Fruit fly (Drosophila melanogaster) whole organism, embryonic: ENCODE data around the gene MtnD.
A peak's percentile ranks its signal among the peaks of the same experiment; 100 is the strongest.

Experiments
- Bdp1 ChIP-seq: fragments of 200-800 bp; sonication (Bioruptor generic); optimal IDR thresholded peaks from 3 replicates; lab custom pipeline; 2016; ENCODE audit warnings: missing biosample characterization, missing genetic modification characterization
- CG10565 ChIP-seq: fragments of 200-800 bp; sonication (Bioruptor generic); optimal IDR thresholded peaks from 3 replicates; lab custom pipeline; 2016; ENCODE audit warnings: missing biosample characterization, mild to moderate bottlenecking, missing genetic modification characterization
- CG10979 ChIP-seq: fragments of 200-800 bp; sonication (Bioruptor generic); optimal IDR thresholded peaks from 2 replicates; lab custom pipeline; 2018; ENCODE audit warnings: missing biosample characterization, mild to moderate bottlenecking, missing genetic modification characterization, moderate library complexity
- CG11247 ChIP-seq: fragments of 200-800 bp; sonication (Bioruptor generic); IDR thresholded peaks from 2 replicates; pipeline ENCODE4 v1.3.6; 2022; ENCODE audit warnings: missing biosample characterization, missing genetic modification characterization
- CG11398 ChIP-seq: fragments of 200-800 bp; sonication (Bioruptor generic); optimal IDR thresholded peaks from 2 replicates; lab custom pipeline; 2016; ENCODE audit warnings: missing biosample characterization, missing genetic modification characterization
- CG11695 ChIP-seq: fragments of 200-800 bp; sonication (Bioruptor generic); IDR thresholded peaks from 3 replicates; pipeline ENCODE4 v1.3.6; 2022; ENCODE audit warnings: missing biosample characterization, missing genetic modification characterization
- CG11696 ChIP-seq: fragments of 200-800 bp; sonication (Bioruptor generic); IDR thresholded peaks from 2 replicates; pipeline ENCODE4 v1.3.6; 2022; ENCODE audit warnings: missing biosample characterization, missing genetic modification characterization
- CG15073 ChIP-seq: fragments of 200-800 bp; sonication (Bioruptor generic); optimal IDR thresholded peaks from 2 replicates; lab custom pipeline; 2016; ENCODE audit warnings: missing biosample characterization, missing genetic modification characterization
- CG15696 ChIP-seq: fragments of 200-800 bp; sonication (Bioruptor generic); optimal IDR thresholded peaks from 2 replicates; lab custom pipeline; 2019; ENCODE audit warnings: missing biosample characterization, mild to moderate bottlenecking, missing genetic modification characterization, moderate library complexity
- CG18011 ChIP-seq: fragments of 200-800 bp; sonication (Bioruptor generic); optimal IDR thresholded peaks from 2 replicates; lab custom pipeline; 2017; ENCODE audit warnings: missing biosample characterization, missing genetic modification characterization, mild to moderate bottlenecking, moderate library complexity, missing genotype
- CG18476 ChIP-seq: fragments of 200-800 bp; sonication (Bioruptor generic); optimal IDR thresholded peaks from 2 replicates; lab custom pipeline; 2016; ENCODE audit warnings: missing biosample characterization, mild to moderate bottlenecking, missing genetic modification characterization
- CG18599 ChIP-seq: fragments of 200-800 bp; sonication (Bioruptor generic); optimal IDR thresholded peaks from 3 replicates; lab custom pipeline; 2017; ENCODE audit warnings: missing biosample characterization, missing genetic modification characterization, mild to moderate bottlenecking, moderate library complexity, missing genetic modification reagents
- CG33557 ChIP-seq: fragments of 200-800 bp; sonication (Bioruptor generic); optimal IDR thresholded peaks from 2 replicates; lab custom pipeline; 2019; ENCODE audit warnings: missing biosample characterization, mild to moderate bottlenecking, missing genetic modification characterization, moderate library complexity
- CG3407 ChIP-seq: fragments of 200-800 bp; sonication (Bioruptor generic); optimal IDR thresholded peaks from 2 replicates; lab custom pipeline; 2018; ENCODE audit warnings: missing biosample characterization, mild to moderate bottlenecking, missing genetic modification characterization
- CG4424 ChIP-seq: fragments of 200-800 bp; sonication (Bioruptor generic); optimal IDR thresholded peaks from 3 replicates; lab custom pipeline; 2016; ENCODE audit warnings: missing biosample characterization, missing genetic modification characterization
- CG5180 ChIP-seq: fragments of 200-800 bp; sonication (Bioruptor generic); optimal IDR thresholded peaks from 3 replicates; lab custom pipeline; 2017; ENCODE audit warnings: missing biosample characterization, missing genetic modification characterization, mild to moderate bottlenecking, moderate library complexity, missing genetic modification reagents
- CG6689 ChIP-seq: fragments of 200-800 bp; sonication (Bioruptor generic); IDR thresholded peaks from 2 replicates; pipeline ENCODE4 v1.3.6; 2022; ENCODE audit warnings: missing biosample characterization, missing genetic modification characterization
- CG7357 ChIP-seq: fragments of 200-800 bp; sonication (Bioruptor generic); IDR thresholded peaks from 3 replicates; pipeline ENCODE4 v1.3.6; 2022; ENCODE audit warnings: missing biosample characterization, missing genetic modification characterization
- CHES-1-like ChIP-seq: fragments of 200-800 bp; sonication (Bioruptor generic); optimal IDR thresholded peaks from 2 replicates; lab custom pipeline; 2016; ENCODE audit warnings: missing biosample characterization, missing genetic modification characterization
- D ChIP-seq, 2 experiments: fragments of 200-800 bp in 1 of 2; fragments of >200 bp in 1 of 2; sonication (Bioruptor generic) in 1 of 2; optimal IDR thresholded peaks; 2 replicates in 1 of 2; 3 replicates in 1 of 2; lab custom pipeline; 2017; ENCODE audit warnings: mild to moderate bottlenecking in 1 of 2, missing biosample characterization in 1 of 2, missing genetic modification characterization in 1 of 2, missing genetic modification reagents in 1 of 2
- Dbx ChIP-seq: fragments of 200-800 bp; sonication (Bioruptor generic); IDR thresholded peaks from 3 replicates; pipeline ENCODE4 v1.3.6; 2022; ENCODE audit warnings: missing biosample characterization, missing genetic modification characterization
- Doc3 ChIP-seq: fragments of 200-800 bp; sonication (Bioruptor generic); IDR thresholded peaks from 3 replicates; pipeline ENCODE4 v1.3.6; 2022; ENCODE audit warnings: missing biosample characterization, missing genetic modification characterization; ENCODE audit not compliant: partially characterized antibody
- ERR ChIP-seq: fragments of 200-800 bp; sonication (Bioruptor generic); optimal IDR thresholded peaks from 2 replicates; lab custom pipeline; 2016; ENCODE audit warnings: missing biosample characterization, missing genetic modification characterization
- HmgD ChIP-seq: fragments of 200-800 bp; sonication (Bioruptor generic); optimal IDR thresholded peaks from 3 replicates; lab custom pipeline; 2016; ENCODE audit warnings: missing biosample characterization, missing genetic modification characterization
- Lim3 ChIP-seq: fragments of 200-800 bp; sonication (Bioruptor generic); IDR thresholded peaks from 2 replicates; pipeline ENCODE4 v1.3.6; 2022; ENCODE audit warnings: missing biosample characterization, missing genetic modification characterization
- Lpt ChIP-seq: fragments of >200 bp; optimal IDR thresholded peaks from 2 replicates; lab custom pipeline; 2018; ENCODE audit warnings: missing biosample characterization, missing genetic modification characterization
- Max ChIP-seq: fragments of 200-800 bp; sonication (Bioruptor generic); optimal IDR thresholded peaks from 2 replicates; lab custom pipeline; 2016; ENCODE audit warnings: missing biosample characterization, mild to moderate bottlenecking, missing genetic modification characterization
- Neu2 ChIP-seq: fragments of 200-800 bp; sonication (Bioruptor generic); optimal IDR thresholded peaks from 3 replicates; lab custom pipeline; 2016; ENCODE audit warnings: missing biosample characterization, missing genetic modification characterization, borderline replicate concordance
- Nf-YB ChIP-seq: fragments of 200-800 bp; sonication (Bioruptor generic); optimal IDR thresholded peaks from 3 replicates; lab custom pipeline; 2019; ENCODE audit warnings: missing biosample characterization, mild to moderate bottlenecking, missing genetic modification characterization, moderate library complexity
- Sox102F ChIP-seq: fragments of 200-800 bp; sonication (Bioruptor generic); optimal IDR thresholded peaks from 2 replicates; lab custom pipeline; 2018; ENCODE audit warnings: missing biosample characterization, mild to moderate bottlenecking, missing genetic modification characterization, moderate library complexity
- Xbp1 ChIP-seq: fragments of 200-800 bp; sonication (Bioruptor generic); optimal IDR thresholded peaks from 3 replicates; lab custom pipeline; 2016; ENCODE audit warnings: missing biosample characterization, mild to moderate bottlenecking, missing genetic modification characterization
- Xrp1 ChIP-seq: fragments of 200-800 bp; sonication (Bioruptor generic); IDR thresholded peaks from 2 replicates; pipeline ENCODE4 v1.3.6; 2022; ENCODE audit warnings: missing biosample characterization, missing genetic modification characterization
- amos ChIP-seq: fragments of 200-800 bp; sonication (Bioruptor generic); IDR thresholded peaks from 2 replicates; pipeline ENCODE4 v1.3.6; 2022; ENCODE audit warnings: missing biosample characterization, missing genetic modification characterization; ENCODE audit not compliant: partially characterized antibody
- ash1 ChIP-seq: fragments of 200-800 bp; sonication (Bioruptor generic); optimal IDR thresholded peaks from 2 replicates; lab custom pipeline; 2018; ENCODE audit warnings: missing biosample characterization, mild to moderate bottlenecking, missing genetic modification characterization
- bab2 ChIP-seq: fragments of 200-800 bp; sonication (Bioruptor generic); optimal IDR thresholded peaks from 2 replicates; lab custom pipeline; 2016; ENCODE audit warnings: missing biosample characterization, missing genetic modification characterization
- dysf ChIP-seq: fragments of 200-800 bp; sonication (Bioruptor generic); IDR thresholded peaks from 3 replicates; pipeline ENCODE4 v1.3.6; 2022; ENCODE audit warnings: missing biosample characterization, missing genetic modification characterization
- fru ChIP-seq: fragments of >200 bp; optimal IDR thresholded peaks from 2 replicates; lab custom pipeline; 2017
- ftz-f1 ChIP-seq: fragments of 200-800 bp; sonication (Bioruptor generic); optimal IDR thresholded peaks from 2 replicates; lab custom pipeline; 2016; ENCODE audit warnings: missing biosample characterization, missing genetic modification characterization
- hth ChIP-seq: fragments of >200 bp; optimal IDR thresholded peaks from 2 replicates; lab custom pipeline; 2017; ENCODE audit warnings: inconsistent platforms
- lov ChIP-seq, 2 experiments: fragments of 200-800 bp in 1 of 2; fragments of >200 bp in 1 of 2; sonication (Bioruptor generic) in 1 of 2; IDR thresholded peaks in 1 of 2; optimal IDR thresholded peaks in 1 of 2; 2 replicates in 1 of 2; 3 replicates in 1 of 2; pipeline versions ENCODE4 v1.3.6 to Lab custom; 2017 to 2022; ENCODE audit warnings: missing biosample characterization in 1 of 2, missing genetic modification characterization in 1 of 2
- pb ChIP-seq: fragments of 200-800 bp; sonication (Bioruptor generic); optimal IDR thresholded peaks from 3 replicates; lab custom pipeline; 2016; ENCODE audit warnings: missing biosample characterization, missing genetic modification characterization
- ranshi ChIP-seq: fragments of 200-800 bp; sonication (Bioruptor generic); IDR thresholded peaks from 2 replicates; pipeline ENCODE4 v1.3.6; 2022; ENCODE audit warnings: missing biosample characterization, missing genetic modification characterization
- scrt ChIP-seq: fragments of 200-800 bp; sonication (Bioruptor generic); optimal IDR thresholded peaks from 2 replicates; lab custom pipeline; 2018; ENCODE audit warnings: missing biosample characterization, mild to moderate bottlenecking, missing genetic modification characterization, moderate library complexity
- unpg ChIP-seq: fragments of 200-800 bp; sonication (Bioruptor generic); optimal IDR thresholded peaks from 3 replicates; lab custom pipeline; 2018; ENCODE audit warnings: missing biosample characterization, mild to moderate bottlenecking, missing genetic modification characterization, moderate library complexity
- vvl ChIP-seq: fragments of 200-800 bp; sonication (Bioruptor generic); IDR thresholded peaks from 2 replicates; pipeline ENCODE4 v1.3.6; 2022; ENCODE audit warnings: missing biosample characterization, missing genetic modification characterization
- wek ChIP-seq: fragments of 200-800 bp; sonication (Bioruptor generic); optimal IDR thresholded peaks from 3 replicates; lab custom pipeline; 2018; ENCODE audit warnings: missing biosample characterization, mild to moderate bottlenecking, missing genetic modification characterization, moderate library complexity
- wor ChIP-seq: fragments of 200-800 bp; sonication (Bioruptor generic); IDR thresholded peaks from 2 replicates; pipeline ENCODE4 v1.3.6; 2022; ENCODE audit warnings: missing biosample characterization, missing genetic modification characterization

The MtnD gene

dm6 chr3R:20548255-20548654, 13.5 kb downstream of the MtnD start (continued):
- TF ChIP-seq lov (optimal IDR thresholded peaks at IDR 0.05; lab: Kevin White, UChicago) (no peak), lov (GFP tag; IDR thresholded peaks at IDR 0.05; lab: Robert Waterston, UW) (0 out of 3 replicates have a peak, but pooled peaks have one; percentile 30), Xrp1 (GFP tag; lab: Robert Waterston, UW) (peak; percentile 54; the same call in 1 of the 2 replicates), Xbp1 (GFP tag; lab: Kevin White, UChicago) (no peak), ash1 (no peak), CHES-1-like (GFP tag; lab: Kevin White, UChicago) (no peak), Max (GFP tag; lab: Kevin White, UChicago) (peak; percentile 8), CG15696 (tag; lab: Kevin White, UChicago) (peak; percentile 76), CG11247 (GFP tag; lab: Robert Waterston, UW) (no peak), wek (GFP tag; lab: Kevin White, UChicago) (peak; percentile 1), CG5180 (no peak), Bdp1 (GFP tag; lab: Kevin White, UChicago) (no peak), dysf (GFP tag; lab: Robert Waterston, UW) (no peak)
- TF ChIP-seq, all 482 proteins: peak for 40

dm6 chr3R:20549017-20549854, 14.5 kb downstream of the MtnD start:
- TF ChIP-seq CG3407 (GFP tag; lab: Kevin White, UChicago) (no peak), Doc3 (no peak), CG6689 (GFP tag; lab: Robert Waterston, UW) (no peak), CG7357 (GFP tag; lab: Robert Waterston, UW) (no peak), scrt (GFP tag; lab: Kevin White, UChicago) (no peak), HmgD (GFP tag; lab: Kevin White, UChicago) (no peak), unpg (GFP tag; lab: Kevin White, UChicago) (no peak), Neu2 (GFP tag; lab: Kevin White, UChicago) (no peak), CG11696 (no peak), ftz-f1 (GFP tag; lab: Kevin White, UChicago) (no peak), D (optimal IDR thresholded peaks at IDR 0.05; lab: Kevin White, UChicago) (no peak), D (GFP tag; optimal IDR thresholded peaks at IDR 0.05; lab: Kevin White, UChicago) (no peak), CG11398 (no peak), CG15073 (no peak), wor (GFP tag; lab: Robert Waterston, UW) (no peak), hth (no peak), CG18599 (GFP tag; lab: Kevin White, UChicago) (peak; percentile 27), Nf-YB (GFP tag; lab: Kevin White, UChicago) (no peak), ERR (GFP tag; lab: Kevin White, UChicago) (no peak), dysf (GFP tag; lab: Robert Waterston, UW) (0 out of 3 replicates have a peak, but pooled peaks have one; percentile 16), CG4424 (GFP tag; lab: Kevin White, UChicago) (no peak), amos (no peak), vvl (peak; percentile 34), Dbx (GFP tag; lab: Robert Waterston, UW) (peak; percentile 14; the same call in 1 of the 3 replicates), CG11695 (GFP tag; lab: Robert Waterston, UW) (0 out of 3 replicates have a peak, but pooled peaks have one; percentile 7), CG18011 (no peak), CG33557 (GFP tag; lab: Kevin White, UChicago) (no peak), pb (GFP tag; lab: Kevin White, UChicago) (no peak), Lim3 (GFP tag; lab: Robert Waterston, UW) (no peak), Sox102F (GFP tag; lab: Kevin White, UChicago) (no peak), wek (GFP tag; lab: Kevin White, UChicago) (no peak), CG18476 (no peak), fru (lab: Kevin White, UChicago) (no peak), CG10979 (no peak), ranshi (no peak), Lpt (no peak), bab2 (GFP tag; lab: Kevin White, UChicago) (no peak), CG10565 (GFP tag; lab: Kevin White, UChicago) (no peak)
